Fruit fly (Drosophila melanogaster) whole organism, larva: ENCODE data around the gene CG15544.
A peak's percentile ranks its signal among the peaks of the same experiment; 100 is the strongest.

Experiments
- noc ChIP-seq: fragments of 200-800 bp; sonication (Bioruptor generic); optimal IDR thresholded peaks from 3 replicates; lab custom pipeline; 2019; ENCODE audit warnings: missing biosample characterization, mild to moderate bottlenecking, missing genetic modification characterization, moderate library complexity

The CG15544 gene

dm6 chr3R:30886850-30887249 lies 59.2 kb downstream of the CG15544 start:
- TF ChIP-seq noc (tag; lab: Kevin White, UChicago): no peak

- no peak for TF ChIP-seq noc (tag; lab: Kevin White, UChicago)
Observed at dm6 chr3R:30887302-30887701, 59.7 kb downstream of the CG15544 start.

DNA sequence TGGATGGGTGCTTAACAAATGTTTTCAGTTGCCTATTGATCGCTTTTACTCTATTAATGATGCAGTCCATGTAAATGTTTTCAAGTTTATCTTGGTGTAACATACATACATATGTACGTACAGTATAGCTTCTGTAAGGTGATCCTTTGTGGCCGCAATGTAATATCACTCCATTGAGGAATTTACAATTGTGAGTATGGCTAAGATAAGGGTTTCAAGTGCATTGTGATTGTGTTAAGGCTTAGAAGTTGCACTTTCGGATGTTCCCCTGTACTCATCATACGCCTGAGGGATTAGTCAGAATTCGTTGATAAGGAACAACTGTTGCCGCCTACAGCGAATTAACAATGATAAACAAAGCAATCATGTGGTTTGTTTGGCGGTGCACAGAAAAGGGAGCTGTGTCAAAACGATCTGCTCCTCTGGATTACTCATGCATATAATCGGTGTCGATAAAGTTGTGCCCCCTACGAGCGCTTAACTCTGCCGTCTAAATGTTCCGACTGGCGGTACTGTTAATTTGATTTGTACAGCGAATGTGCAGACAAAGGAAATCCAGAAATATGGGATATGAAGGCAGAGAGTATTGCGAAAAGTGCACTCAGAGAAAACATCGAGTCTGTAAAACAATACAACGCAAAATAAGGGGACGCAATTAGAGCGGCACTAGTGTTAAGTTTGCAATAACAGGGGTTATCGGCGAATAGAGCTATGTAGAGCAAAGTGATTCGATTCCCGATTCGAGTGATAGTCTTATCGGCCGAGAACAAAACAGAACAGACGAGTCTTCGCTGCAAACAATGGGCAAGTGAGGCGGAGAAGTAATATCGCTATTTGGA lies 60.3 kb downstream of the CG15544 start:
- peak; percentile 69 for TF ChIP-seq noc (tag; lab: Kevin White, UChicago)

- TF ChIP-seq noc (tag; lab: Kevin White, UChicago): no peak
Observed at dm6 chr3R:30888550-30889259, 61.1 kb downstream of the CG15544 start, which contains the start of gene Sap-r. Sap-r (minus strand) TSS chr3R:30889062.

DNA sequence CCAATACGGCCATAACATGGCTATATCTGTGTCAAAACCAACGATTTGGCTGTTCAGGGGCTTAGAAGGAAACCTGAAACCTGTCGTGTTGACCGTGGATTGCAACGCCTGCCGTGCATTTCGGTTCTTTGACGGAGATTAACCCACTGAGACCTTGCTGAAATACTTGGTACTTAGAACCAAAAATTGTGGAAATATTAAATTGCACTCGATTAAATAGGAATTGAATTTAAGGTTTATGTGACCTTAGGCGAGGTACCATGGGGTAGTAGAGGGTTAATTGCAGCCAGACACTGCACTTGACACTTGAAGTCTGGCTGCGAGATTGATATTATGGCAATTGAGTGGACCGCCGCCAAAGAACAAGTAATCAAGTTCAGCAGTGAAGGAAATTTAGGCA lies 62.4 kb downstream of the CG15544 start:
- no peak for TF ChIP-seq noc (tag; lab: Kevin White, UChicago)
